Fruit fly (Drosophila melanogaster) whole organism: Measurements from ENCODE around the gene Syx5.

Experiments used
- CG8478 ChIP-seq: fragments of >200 bp; optimal IDR thresholded peaks from 2 replicates; lab custom pipeline; 2018; ENCODE audit warnings: inconsistent platforms
- Dll ChIP-seq: fragments of >200 bp; optimal IDR thresholded peaks from 2 replicates; lab custom pipeline; 2017
- EcR ChIP-seq, 2 experiments: fragments of >200 bp; optimal IDR thresholded peaks; 2 replicates each; lab custom pipeline; 2017; ENCODE audit warnings: missing biosample characterization in 2 of 2, missing genetic modification characterization in 2 of 2, missing genetic modification reagents in 2 of 2
- pan ChIP-seq: fragments of >200 bp; optimal IDR thresholded peaks from 2 replicates; lab custom pipeline; 2017
- psq ChIP-seq: fragments of >200 bp; optimal IDR thresholded peaks from 2 replicates; lab custom pipeline; 2017
- usp ChIP-seq: fragments of >200 bp; optimal IDR thresholded peaks from 2 replicates; lab custom pipeline; 2017; ENCODE audit warnings: missing biosample characterization, missing genetic modification characterization, mixed read lengths

The Syx5 gene

dm6 chr2L:16352585-16353580, 45.7 kb downstream of the Syx5 start, which contains the start of the genes Hyls1, chif and CG4455:
Gene Hyls1 (minus strand): TSS chr2L:16352628.
Gene chif (minus strand): TSS chr2L:16352628.
Gene CG4455 (plus strand): TSS chr2L:16352934.
- TF ChIP-seq usp (no peak), CG8478 (no peak), pan (lab: Kevin White, UChicago) (no peak), EcR (GFP tag; optimal IDR thresholded peaks at IDR 0.05; lab: Kevin White, UChicago) (no peak), Dll (no peak), psq (lab: Kevin White, UChicago) (no peak)

dm6 chr2L:16353765-16354164, 46.6 kb downstream of the Syx5 start:
- TF ChIP-seq EcR (GFP tag; optimal IDR thresholded peaks at IDR 0.05; lab: Kevin White, UChicago) (no peak), psq (lab: Kevin White, UChicago) (no peak), CG8478 (no peak), pan (lab: Kevin White, UChicago) (no peak), Dll (no peak), usp (no peak)

- TF ChIP-seq Dll: no peak
- no peak for TF ChIP-seq pan (lab: Kevin White, UChicago)
- TF ChIP-seq usp: no peak
- TF ChIP-seq CG8478: no peak
- no peak for TF ChIP-seq EcR (GFP tag; optimal IDR thresholded peaks at IDR 0.05; lab: Kevin White, UChicago)
- TF ChIP-seq psq (lab: Kevin White, UChicago): no peak
These were observed 49.3 kb downstream of the Syx5 start, which contains the start of gene CaBP1 for dm6 chr2L:16356249-16357025. Gene CaBP1 (minus strand): TSS chr2L:16356735.

dm6 chr2L:16357865-16358264, 50.7 kb downstream of the Syx5 start:
- TF ChIP-seq pan (lab: Kevin White, UChicago) (no peak), psq (lab: Kevin White, UChicago) (no peak), usp (no peak), Dll (no peak), CG8478 (no peak), EcR (GFP tag; optimal IDR thresholded peaks at IDR 0.05; lab: Kevin White, UChicago) (no peak)
